Worm (Caenorhabditis elegans): ENCODE measurements around the gene thn-4.

thn-4 gene

DNA sequence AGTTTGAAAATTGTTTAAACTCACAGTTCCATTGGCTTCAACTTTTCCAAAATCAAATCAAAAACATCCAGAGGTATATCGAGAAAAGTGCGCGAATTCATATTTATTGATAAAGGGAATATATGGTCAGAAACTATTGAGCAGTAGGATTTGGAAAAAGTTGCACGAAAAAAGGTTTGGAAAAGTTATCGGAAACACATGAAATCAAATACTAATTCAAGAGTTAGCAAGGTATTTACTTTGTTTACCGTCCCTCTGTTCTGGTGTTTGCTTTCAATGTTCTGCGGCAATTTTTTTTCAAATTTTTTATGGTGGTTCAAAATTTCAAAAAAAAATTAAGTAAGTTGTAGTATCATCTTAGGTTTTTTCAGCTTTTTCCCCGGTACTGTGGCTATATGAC, 28.1 kb upstream of the thn-4 start, which contains the start of gene fbxa-45:
Gene fbxa-45, minus strand, starts transcription at position 101 of the 400 bp plus-strand sequence.
- no peak for TF ChIP-seq elt-3 (tag; optimal IDR thresholded peaks at IDR 0.05)
- TF ChIP-seq skn-1 (tag; optimal IDR thresholded peaks at IDR 0.05) = no peak
- TF ChIP-seq ama-1 (optimal IDR thresholded peaks at IDR 0.05) = no peak
- no peak for TF ChIP-seq rnt-1 (tag; optimal IDR thresholded peaks at IDR 0.05)
- no peak for TF ChIP-seq nhr-85 (tag)
- TF ChIP-seq unc-30 (tag; optimal IDR thresholded peaks at IDR 0.05) = no peak
- no peak for TF ChIP-seq mep-1 (tag; optimal IDR thresholded peaks at IDR 0.05)
- no peak for TF ChIP-seq sup-37 (GFP tag; optimal IDR thresholded peaks at IDR 0.05)
- no peak for TF ChIP-seq ces-1 (GFP tag; optimal IDR thresholded peaks at IDR 0.05)
- no peak for TF ChIP-seq C04F5.9 (tag; optimal IDR thresholded peaks at IDR 0.05)
- TF ChIP-seq snu-23 (GFP tag; optimal IDR thresholded peaks at IDR 0.05) = no peak

DNA sequence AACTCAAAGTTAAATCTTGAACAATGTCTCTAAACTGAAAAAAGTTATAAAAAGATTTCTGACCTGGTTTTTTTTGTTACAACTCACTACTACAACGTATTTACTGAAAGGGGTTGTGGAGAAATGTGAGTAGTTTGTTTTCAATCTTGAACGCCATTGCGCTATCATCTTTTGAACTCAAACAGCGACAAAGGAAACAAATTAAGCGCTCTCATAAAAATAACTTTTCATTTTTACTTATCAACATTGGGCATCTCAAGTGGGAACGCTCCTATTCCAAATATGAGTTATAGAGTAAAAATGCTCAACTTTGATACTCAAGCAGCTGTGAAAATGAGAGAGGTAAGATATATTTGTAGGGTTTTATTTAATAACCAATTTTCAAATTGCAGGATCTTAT, 22.2 kb upstream of the thn-4 start, which contains the start of gene F09C6.15:
Gene F09C6.15, plus strand, starts transcription at position 301 of the 400 bp plus-strand sequence.
- TF ChIP-seq mep-1 (tag; optimal IDR thresholded peaks at IDR 0.05) (no peak), nhr-20 (tag; optimal IDR thresholded peaks at IDR 0.05) (no peak), tbx-2 (tag; optimal IDR thresholded peaks at IDR 0.05) (no peak), nhr-28 (tag; optimal IDR thresholded peaks at IDR 0.05) (no peak), ets-5 (GFP tag; IDR thresholded peaks at IDR 0.05) (no peak), zag-1 (tag; optimal IDR thresholded peaks at IDR 0.05) (no peak), fkh-8 (tag; optimal IDR thresholded peaks at IDR 0.05) (no peak), ceh-8 (GFP tag; optimal IDR thresholded peaks at IDR 0.05) (no peak), alr-1 (tag; optimal IDR thresholded peaks at IDR 0.05; ENCODE audit: borderline replicate concordance) (no peak), sox-4 (tag; optimal IDR thresholded peaks at IDR 0.05) (no peak), nhr-77 (tag; optimal IDR thresholded peaks at IDR 0.05) (no peak), elt-2 (tag; optimal IDR thresholded peaks at IDR 0.05) (no peak), nhr-84 (tag; optimal IDR thresholded peaks at IDR 0.05) (no peak), C04F5.9 (tag; optimal IDR thresholded peaks at IDR 0.05) (no peak), hpl-2 (GFP tag; optimal IDR thresholded peaks at IDR 0.05) (no peak), lin-14 (GFP tag; optimal IDR thresholded peaks at IDR 0.05) (no peak), hlh-4 (tag; optimal IDR thresholded peaks at IDR 0.05) (no peak), pag-3 (tag; optimal IDR thresholded peaks at IDR 0.05; ENCODE audit: borderline replicate concordance, insufficient read depth) (no peak), sptf-1 (tag; optimal IDR thresholded peaks at IDR 0.05) (no peak), zip-4 (GFP tag; optimal IDR thresholded peaks at IDR 0.05) (no peak)

DNA sequence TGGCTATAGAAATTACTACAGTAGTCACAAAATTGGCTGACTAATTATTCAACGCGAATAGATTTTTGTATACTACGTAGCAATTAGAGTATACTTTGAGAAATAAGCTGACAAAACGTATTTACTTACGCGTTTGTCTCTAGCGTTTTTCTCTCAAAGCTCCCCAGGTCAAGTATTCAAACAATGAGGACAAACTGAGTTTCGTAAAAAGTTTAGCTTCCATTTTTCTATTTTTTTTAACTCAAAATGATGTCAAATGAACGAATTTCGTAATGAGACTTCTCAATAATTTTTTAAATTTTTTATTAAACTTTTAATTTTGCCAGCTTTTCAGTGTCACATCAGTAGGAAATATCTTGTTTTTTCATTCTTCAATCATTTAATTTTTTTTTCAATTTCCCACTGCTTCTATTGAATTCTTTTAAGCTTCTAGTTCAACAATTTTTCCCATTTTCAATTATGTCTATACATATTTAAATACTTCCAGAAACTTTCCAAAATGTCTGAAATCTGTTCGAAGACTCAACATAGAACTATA, 17.6 kb upstream of the thn-4 start, which contains the start of the genes ifas-2 and fbxa-44:
Gene ifas-2, minus strand, starts transcription at position 101 of the 538 bp plus-strand sequence.
Gene fbxa-44, plus strand, starts transcription at position 488 of the 538 bp plus-strand sequence.
- TF ChIP-seq C04F5.9 (tag; optimal IDR thresholded peaks at IDR 0.05) (no peak), ztf-11 (tag; optimal IDR thresholded peaks at IDR 0.05) (no peak), xbp-1 (tag; optimal IDR thresholded peaks at IDR 0.05) (no peak), ceh-88 (GFP tag; IDR thresholded peaks at IDR 0.05) (no peak), zag-1 (tag; optimal IDR thresholded peaks at IDR 0.05) (no peak), blmp-1 (tag; optimal IDR thresholded peaks at IDR 0.05) (no peak), dsc-1 (tag; optimal IDR thresholded peaks at IDR 0.05) (no peak), snpc-4 (tag; optimal IDR thresholded peaks at IDR 0.05) (no peak), mdl-1 (tag; optimal IDR thresholded peaks at IDR 0.05) (no peak)

DNA sequence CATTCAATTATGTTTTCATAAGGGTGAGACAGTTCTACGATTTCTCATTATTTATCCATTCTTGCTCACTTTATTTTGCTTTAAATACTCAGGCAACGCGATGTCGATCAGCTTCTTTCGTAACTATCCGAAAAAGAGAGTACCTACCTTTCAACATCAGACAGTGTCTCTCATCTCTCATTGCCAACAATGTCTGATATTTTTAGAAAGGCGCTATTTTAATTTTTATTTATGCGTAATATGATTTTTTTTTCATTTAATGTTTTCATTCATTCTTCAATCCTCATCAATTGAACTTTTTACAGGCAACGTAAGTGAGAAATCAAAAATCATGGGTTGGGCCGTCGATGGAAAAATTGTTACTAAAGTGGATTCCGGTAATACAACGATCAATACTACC, 13.5 kb upstream of the thn-4 start, which contains the start of gene F09C6.13:
Gene F09C6.13, plus strand, starts transcription at position 301 of the 400 bp plus-strand sequence.
- TF ChIP-seq pag-3 (tag; optimal IDR thresholded peaks at IDR 0.05; ENCODE audit: borderline replicate concordance, insufficient read depth) (no peak), ceh-88 (GFP tag; IDR thresholded peaks at IDR 0.05) (no peak), snu-23 (GFP tag; optimal IDR thresholded peaks at IDR 0.05) (no peak), nhr-47 (tag; optimal IDR thresholded peaks at IDR 0.05) (no peak), mep-1 (tag; optimal IDR thresholded peaks at IDR 0.05) (no peak), unc-98 (GFP tag; IDR thresholded peaks at IDR 0.05) (no peak), mef-2 (tag; optimal IDR thresholded peaks at IDR 0.05) (no peak), ama-1 (optimal IDR thresholded peaks at IDR 0.05) (no peak), mab-9 (GFP tag; IDR thresholded peaks at IDR 0.05) (no peak), jun-1 (tag; optimal IDR thresholded peaks at IDR 0.05) (no peak)

Measured in whole organism, L1 larva.